Worm (Caenorhabditis elegans) whole organism, late embryonic: Measurements from ENCODE around the gene kin-4.

Source experiments
- C38D4.7 ChIP-seq: fragments of 200-800 bp; sonication (Bioruptor generic); optimal IDR thresholded peaks from 2 replicates; lab custom pipeline; 2018; ENCODE audit warnings: mild to moderate bottlenecking, missing genetic modification characterization, moderate library complexity, missing compliant biosample characterization
- F13H6.1 ChIP-seq: sonication (generic microtip); optimal IDR thresholded peaks from 2 replicates; lab custom pipeline; 2016; ENCODE audit warnings: missing genetic modification characterization, missing compliant biosample characterization
- K02D7.2 ChIP-seq: sonication (generic microtip); optimal IDR thresholded peaks from 2 replicates; lab custom pipeline; 2017; ENCODE audit warnings: mild to moderate bottlenecking, missing genetic modification characterization, missing compliant biosample characterization
- T23F11.4 ChIP-seq: fragments of 200-800 bp; sonication (Bioruptor generic); optimal IDR thresholded peaks from 2 replicates; lab custom pipeline; 2018; ENCODE audit warnings: mild to moderate bottlenecking, missing genetic modification characterization, missing compliant biosample characterization
- Y22D7AL.16 ChIP-seq: sonication (generic microtip); optimal IDR thresholded peaks from 2 replicates; lab custom pipeline; 2016; ENCODE audit warnings: missing genetic modification characterization, missing compliant biosample characterization
- ahr-1 ChIP-seq: sonication (generic microtip); optimal IDR thresholded peaks from 2 replicates; lab custom pipeline; 2016; ENCODE audit warnings: missing genetic modification characterization, missing compliant biosample characterization
- ceh-18 ChIP-seq: sonication (generic microtip); optimal IDR thresholded peaks from 2 replicates; lab custom pipeline; 2016; ENCODE audit warnings: missing genetic modification characterization, missing compliant biosample characterization
- ceh-19 ChIP-seq: fragments of 200-800 bp; sonication (Bioruptor generic); optimal IDR thresholded peaks from 2 replicates; lab custom pipeline; 2018; ENCODE audit warnings: mild to moderate bottlenecking, missing genetic modification characterization, missing compliant biosample characterization
- ceh-22 ChIP-seq: sonication (generic microtip); optimal IDR thresholded peaks from 2 replicates; lab custom pipeline; 2017; ENCODE audit warnings: missing biosample characterization, missing genetic modification characterization
- ceh-30 ChIP-seq: fragments of 150-350 bp; optimal IDR thresholded peaks from 2 replicates; lab custom pipeline; 2014; ENCODE audit warnings: missing biosample characterization, missing genetic modification characterization
- ceh-34 ChIP-seq: sonication (generic microtip); optimal IDR thresholded peaks from 2 replicates; lab custom pipeline; 2016; ENCODE audit warnings: mild to moderate bottlenecking, missing genetic modification characterization, missing compliant biosample characterization
- ceh-45 ChIP-seq: fragments of 200-800 bp; sonication (Bioruptor generic); IDR thresholded peaks from 2 replicates; pipeline ENCODE4 v1.3.6; 2022; ENCODE audit warnings: missing genetic modification reagents, missing genetic modification characterization, missing compliant biosample characterization
- ceh-48 ChIP-seq: sonication (generic microtip); optimal IDR thresholded peaks from 2 replicates; lab custom pipeline; 2016; ENCODE audit warnings: missing genetic modification characterization, inconsistent platforms, missing compliant biosample characterization
- ceh-9 ChIP-seq: sonication (generic microtip); optimal IDR thresholded peaks from 2 replicates; lab custom pipeline; 2016; ENCODE audit warnings: mild to moderate bottlenecking, missing genetic modification characterization, inconsistent platforms, missing compliant biosample characterization
- dmd-4 ChIP-seq: sonication (generic microtip); optimal IDR thresholded peaks from 2 replicates; lab custom pipeline; 2016; ENCODE audit warnings: borderline replicate concordance, missing genetic modification characterization, missing compliant biosample characterization
- dve-1 ChIP-seq: sonication (generic microtip); optimal IDR thresholded peaks from 2 replicates; lab custom pipeline; 2017; ENCODE audit warnings: antibody characterized with exemption, mild to moderate bottlenecking, missing genetic modification characterization, missing compliant biosample characterization
- ets-4 ChIP-seq: sonication (generic microtip); optimal IDR thresholded peaks from 2 replicates; lab custom pipeline; 2016; ENCODE audit warnings: missing genetic modification characterization, missing compliant biosample characterization
- fkh-6 ChIP-seq: sonication (generic microtip); optimal IDR thresholded peaks from 2 replicates; lab custom pipeline; 2016; ENCODE audit warnings: missing genetic modification characterization, missing compliant biosample characterization
- gmeb-2 ChIP-seq: sonication (generic microtip); optimal IDR thresholded peaks from 2 replicates; lab custom pipeline; 2016; ENCODE audit warnings: missing genetic modification characterization, inconsistent platforms, missing compliant biosample characterization
- lin-11 ChIP-seq: fragments of 200-800 bp; sonication (Bioruptor generic); optimal IDR thresholded peaks from 2 replicates; lab custom pipeline; 2018; ENCODE audit warnings: mild to moderate bottlenecking, missing genetic modification characterization, missing compliant biosample characterization
- madf-2 ChIP-seq: sonication (generic microtip); optimal IDR thresholded peaks from 2 replicates; lab custom pipeline; 2017; ENCODE audit warnings: missing genetic modification characterization, missing compliant biosample characterization
- mec-3 ChIP-seq: sonication (generic microtip); optimal IDR thresholded peaks from 2 replicates; lab custom pipeline; 2016; ENCODE audit warnings: borderline replicate concordance, missing genetic modification characterization, missing compliant biosample characterization
- nfya-1 ChIP-seq: sonication (generic microtip); optimal IDR thresholded peaks from 2 replicates; lab custom pipeline; 2017; ENCODE audit warnings: missing genetic modification characterization, mild to moderate bottlenecking, missing compliant biosample characterization, antibody characterized with exemption, moderate library complexity
- nhr-11 ChIP-seq: fragments of 150-350 bp; optimal IDR thresholded peaks from 2 replicates; lab custom pipeline; 2014; ENCODE audit warnings: missing biosample characterization, missing genetic modification characterization
- npax-4 ChIP-seq: sonication (generic microtip); optimal IDR thresholded peaks from 2 replicates; lab custom pipeline; 2016; ENCODE audit warnings: missing genetic modification characterization, missing compliant biosample characterization
- odd-2 ChIP-seq: sonication (generic microtip); optimal IDR thresholded peaks from 2 replicates; lab custom pipeline; 2017; ENCODE audit warnings: antibody characterized with exemption, mild to moderate bottlenecking, missing genetic modification characterization, missing compliant biosample characterization
- pat-9 ChIP-seq: fragments of 200-800 bp; sonication (Bioruptor generic); optimal IDR thresholded peaks from 2 replicates; lab custom pipeline; 2018; ENCODE audit warnings: mild to moderate bottlenecking, missing genetic modification characterization, moderate library complexity, missing compliant biosample characterization
- pha-4 ChIP-seq: fragments of 150-350 bp; optimal IDR thresholded peaks from 2 replicates; lab custom pipeline; 2018; ENCODE audit warnings: missing biosample characterization, missing genetic modification reagents, missing genetic modification characterization
- pqm-1 ChIP-seq: sonication (generic microtip); optimal IDR thresholded peaks from 2 replicates; lab custom pipeline; 2016; ENCODE audit warnings: missing genetic modification characterization, missing compliant biosample characterization
- pros-1 ChIP-seq: fragments of 150-350 bp; optimal IDR thresholded peaks from 2 replicates; lab custom pipeline; 2014; ENCODE audit warnings: missing biosample characterization, missing genetic modification reagents, missing genetic modification characterization
- ref-2 ChIP-seq: sonication (generic microtip); optimal IDR thresholded peaks from 2 replicates; lab custom pipeline; 2016; ENCODE audit warnings: missing genetic modification characterization, missing compliant biosample characterization
- rnt-1 ChIP-seq: sonication (generic microtip); optimal IDR thresholded peaks from 2 replicates; lab custom pipeline; 2016; ENCODE audit warnings: missing genetic modification characterization, missing compliant biosample characterization
- sdc-2 ChIP-seq: sonication (generic microtip); optimal IDR thresholded peaks from 2 replicates; lab custom pipeline; 2016; ENCODE audit warnings: missing genotype, missing genetic modification characterization, missing compliant biosample characterization
- sox-2 ChIP-seq: fragments of 200-800 bp; sonication (Bioruptor generic); IDR thresholded peaks from 2 replicates; pipeline ENCODE4 v1.3.6; 2022; ENCODE audit warnings: missing genetic modification reagents, missing genetic modification characterization, missing compliant biosample characterization
- tbx-2 ChIP-seq: sonication (generic microtip); optimal IDR thresholded peaks from 2 replicates; lab custom pipeline; 2016; ENCODE audit warnings: missing genetic modification characterization, missing compliant biosample characterization
- unc-42 ChIP-seq: sonication (generic microtip); optimal IDR thresholded peaks from 2 replicates; lab custom pipeline; 2016; ENCODE audit warnings: missing genotype, missing genetic modification characterization, missing compliant biosample characterization
- unc-86 ChIP-seq: sonication (generic microtip); optimal IDR thresholded peaks from 2 replicates; lab custom pipeline; 2016; ENCODE audit warnings: missing genetic modification characterization, missing compliant biosample characterization
- zip-5 ChIP-seq: sonication (generic microtip); optimal IDR thresholded peaks from 2 replicates; lab custom pipeline; 2016; ENCODE audit warnings: missing genetic modification characterization, missing compliant biosample characterization

The kin-4 gene

ce11 chrIV:11425442-11425841, at the start of gene kin-4:
TSS of gene kin-4 (plus strand) at chrIV:11425742.
- TF ChIP-seq ceh-9 (no peak), gmeb-2 (tag; lab: Kevin White, UChicago) (no peak), ceh-19 (GFP tag; lab: Kevin White, UChicago) (no peak), K02D7.2 (tag; lab: Kevin White, UChicago) (no peak), pha-4 (no peak)

- TF ChIP-seq ceh-34 (tag; lab: Kevin White, UChicago) = no peak
- TF ChIP-seq pat-9 (tag; lab: Kevin White, UChicago) = no peak
- TF ChIP-seq ceh-18 (tag; lab: Kevin White, UChicago) = no peak
- no peak for TF ChIP-seq pros-1
- no peak for TF ChIP-seq ceh-45 (GFP tag; lab: Robert Waterston, UW)
- TF ChIP-seq gmeb-2 (tag; lab: Kevin White, UChicago) = no peak
- no peak for TF ChIP-seq fkh-6 (tag; lab: Kevin White, UChicago)
- no peak for TF ChIP-seq Y22D7AL.16 (tag; lab: Kevin White, UChicago)
- TF ChIP-seq ahr-1 (tag; lab: Kevin White, UChicago) = no peak
- TF ChIP-seq rnt-1 (tag; lab: Kevin White, UChicago) = no peak
- no peak for TF ChIP-seq mec-3 (tag; lab: Kevin White, UChicago)
- no peak for TF ChIP-seq pha-4
- TF ChIP-seq dve-1 (tag; lab: Kevin White, UChicago) = no peak
- no peak for TF ChIP-seq zip-5 (tag; lab: Kevin White, UChicago)
Observed at ce11 chrIV:11377439-11377838, 48.1 kb upstream of the kin-4 start.

- TF ChIP-seq nhr-11 (tag; lab: Kevin White, UChicago) (no peak), ref-2 (tag; lab: Kevin White, UChicago) (no peak), sox-2 (no peak)
Observed at ce11 chrIV:11379254-11379653, 46.3 kb upstream of the kin-4 start, which contains the start of gene fbxb-76. TSS of gene fbxb-76 (minus strand) at chrIV:11379354.

ce11 chrIV:11388684-11389083, 36.9 kb upstream of the kin-4 start:
- TF ChIP-seq madf-2 (tag; lab: Kevin White, UChicago) (no peak), ets-4 (tag; lab: Kevin White, UChicago) (no peak), ceh-22 (tag; lab: Kevin White, UChicago) (no peak), unc-42 (tag; lab: Kevin White, UChicago) (peak; percentile 73), C38D4.7 (GFP tag; lab: Kevin White, UChicago) (no peak)
- TF ChIP-seq, all 69 proteins: peak for 1

DNA sequence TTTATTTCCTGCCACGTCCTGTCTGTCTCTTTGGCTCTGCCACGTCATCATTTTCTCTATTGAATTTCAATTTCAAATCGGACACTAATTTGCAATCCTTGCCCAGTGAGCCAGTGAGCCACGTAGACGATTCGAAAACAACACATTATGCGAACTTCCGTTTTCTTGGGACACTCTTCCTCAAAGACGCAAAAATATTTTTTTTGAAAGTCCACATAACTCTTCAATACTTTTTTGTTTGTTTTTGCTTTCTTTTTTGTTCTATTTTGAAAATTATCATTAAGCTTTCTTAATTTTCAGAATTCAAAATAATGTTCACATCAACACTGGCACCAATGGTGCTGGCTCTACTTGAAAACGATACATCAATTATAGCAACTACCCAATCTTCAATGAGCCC, 31.3 kb upstream of the kin-4 start, which contains the start of gene tag-89:
tag-89 (plus strand) TSS at position 301 of the 400 bp plus-strand sequence.
- TF ChIP-seq tbx-2 (no peak), ceh-30 (no peak), ets-4 (tag; lab: Kevin White, UChicago) (no peak), nfya-1 (no peak), F13H6.1 (tag; lab: Kevin White, UChicago) (no peak), sdc-2 (tag; lab: Kevin White, UChicago) (no peak), unc-42 (tag; lab: Kevin White, UChicago) (no peak), odd-2 (tag; lab: Kevin White, UChicago) (no peak), K02D7.2 (tag; lab: Kevin White, UChicago) (no peak), dmd-4 (tag; lab: Kevin White, UChicago) (no peak), ceh-18 (tag; lab: Kevin White, UChicago) (no peak), ceh-48 (tag; lab: Kevin White, UChicago) (no peak), T23F11.4 (GFP tag; lab: Kevin White, UChicago) (no peak), lin-11 (tag; lab: Kevin White, UChicago) (no peak), mec-3 (tag; lab: Kevin White, UChicago) (no peak), Y22D7AL.16 (tag; lab: Kevin White, UChicago) (no peak), pqm-1 (tag; lab: Kevin White, UChicago) (no peak), npax-4 (no peak), unc-86 (tag; lab: Kevin White, UChicago) (no peak), ref-2 (tag; lab: Kevin White, UChicago) (no peak)
